Fruit fly (Drosophila melanogaster) whole organism, wandering third instar larva: ENCODE measurements around the gene CG15740.

Experiments used
- CG9705 ChIP-seq: fragments of 200-800 bp; sonication (Bioruptor generic); optimal IDR thresholded peaks from 2 replicates; lab custom pipeline; 2018; ENCODE audit warnings: missing biosample characterization, mild to moderate bottlenecking, missing genetic modification characterization
- CrebA ChIP-seq: fragments of 200-800 bp; sonication (Bioruptor generic); optimal IDR thresholded peaks from 2 replicates; lab custom pipeline; 2016; ENCODE audit warnings: missing biosample characterization, mild to moderate bottlenecking, missing genetic modification characterization, borderline replicate concordance
- Dfd ChIP-seq: fragments of >200 bp; optimal IDR thresholded peaks from 2 replicates; lab custom pipeline; 2017; ENCODE audit warnings: missing biosample characterization, missing genetic modification characterization
- HLH106 ChIP-seq: fragments of 200-800 bp; optimal IDR thresholded peaks from 3 replicates; lab custom pipeline; 2019; ENCODE audit warnings: missing biosample characterization, mild to moderate bottlenecking, missing genetic modification characterization, moderate library complexity
- br ChIP-seq: fragments of 200-800 bp; sonication (Bioruptor generic); optimal IDR thresholded peaks from 2 replicates; lab custom pipeline; 2016; ENCODE audit warnings: missing biosample characterization, missing genetic modification characterization
- jim ChIP-seq: fragments of 175-275, 200-325 bp; sonication (Bioruptor generic); optimal IDR thresholded peaks from 2 replicates; lab custom pipeline; 2016; ENCODE audit warnings: missing biosample characterization, mild to moderate bottlenecking, missing genetic modification characterization
- psq ChIP-seq: fragments of 200-800 bp; sonication (Bioruptor generic); optimal IDR thresholded peaks from 3 replicates; lab custom pipeline; 2017; ENCODE audit warnings: missing biosample characterization, mild to moderate bottlenecking, missing genetic modification characterization, moderate library complexity
- tai ChIP-seq: sonication (Bioruptor generic); optimal IDR thresholded peaks from 2 replicates; lab custom pipeline; 2016; ENCODE audit warnings: missing biosample characterization, missing genetic modification characterization
- usp ChIP-seq: fragments of >200 bp; optimal IDR thresholded peaks from 2 replicates; lab custom pipeline; 2017; ENCODE audit warnings: missing biosample characterization, missing genetic modification characterization

DNA sequence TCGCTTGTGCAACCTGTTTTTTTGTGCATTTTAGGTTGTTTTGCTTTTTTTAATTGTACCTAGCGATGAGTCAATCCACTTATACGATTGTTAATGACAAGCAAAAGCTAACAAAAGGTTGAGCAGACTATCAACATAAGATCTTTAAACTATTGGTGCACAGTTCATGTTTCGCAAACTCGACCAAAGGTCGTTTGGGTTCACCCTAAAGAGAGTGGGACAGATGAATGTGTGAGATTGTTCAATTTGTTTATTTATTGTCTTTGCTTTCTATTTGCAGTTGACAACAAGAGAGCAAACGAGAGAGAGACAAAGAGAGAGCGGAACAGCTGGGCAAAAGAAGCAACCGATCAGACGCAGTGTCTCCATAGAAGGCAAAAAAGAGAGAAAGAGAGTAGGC lies 22.9 kb downstream of the CG15740 start:
- no peak for TF ChIP-seq psq (GFP tag; lab: Kevin White, UChicago)
- TF ChIP-seq jim (GFP tag; lab: Kevin White, UChicago): no peak
- TF ChIP-seq CrebA (GFP tag; lab: Kevin White, UChicago): no peak
- TF ChIP-seq br (GFP tag; lab: Kevin White, UChicago): peak; percentile 34
- TF ChIP-seq HLH106 (tag; lab: Kevin White, UChicago): peak; percentile 12
- no peak for TF ChIP-seq usp (GFP tag; lab: Kevin White, UChicago)
- no peak for TF ChIP-seq Dfd (GFP tag; lab: Kevin White, UChicago)
- TF ChIP-seq tai (GFP tag; lab: Kevin White, UChicago): no peak
- no peak for TF ChIP-seq CG9705 (GFP tag; lab: Kevin White, UChicago)
